Worm (Caenorhabditis elegans) whole organism, L4/young adult: Measurements from ENCODE around the gene F20A1.2.

ENCODE experiments used
- W03F9.2 ChIP-seq: fragments of 150-350 bp; optimal IDR thresholded peaks from 2 replicates; lab custom pipeline; 2014; ENCODE audit warnings: missing biosample characterization, missing genetic modification characterization
- dao-5 ChIP-seq: sonication (generic microtip); optimal IDR thresholded peaks from 2 replicates; lab custom pipeline; 2016; ENCODE audit warnings: missing genotype, missing genetic modification characterization, moderate library complexity, missing compliant biosample characterization
- him-1 ChIP-seq: sonication (generic microtip); optimal IDR thresholded peaks from 2 replicates; lab custom pipeline; 2016; ENCODE audit warnings: missing genotype, missing genetic modification reagents, missing genetic modification characterization, missing compliant biosample characterization

- no peak for TF ChIP-seq him-1 (tag; lab: Kevin White, UChicago)
- TF ChIP-seq W03F9.2 (tag; lab: Kevin White, UChicago): no peak
- TF ChIP-seq dao-5 (tag; lab: Kevin White, UChicago): no peak
Observed at ce11 chrV:7005964-7006363, 40.1 kb upstream of the F20A1.2 start, which contains the start of gene spig-10.
